Fruit fly (Drosophila melanogaster) ovary, adult (tissue): ENCODE measurements around the gene Eh.

Experiments used
- CG17801 ChIP-seq: fragments of 200-800 bp; optimal IDR thresholded peaks from 2 replicates; lab custom pipeline; 2019; ENCODE audit warnings: missing biosample characterization, mild to moderate bottlenecking, missing genetic modification characterization, moderate library complexity; ENCODE audit not compliant: partially characterized antibody

The Eh gene

DNA sequence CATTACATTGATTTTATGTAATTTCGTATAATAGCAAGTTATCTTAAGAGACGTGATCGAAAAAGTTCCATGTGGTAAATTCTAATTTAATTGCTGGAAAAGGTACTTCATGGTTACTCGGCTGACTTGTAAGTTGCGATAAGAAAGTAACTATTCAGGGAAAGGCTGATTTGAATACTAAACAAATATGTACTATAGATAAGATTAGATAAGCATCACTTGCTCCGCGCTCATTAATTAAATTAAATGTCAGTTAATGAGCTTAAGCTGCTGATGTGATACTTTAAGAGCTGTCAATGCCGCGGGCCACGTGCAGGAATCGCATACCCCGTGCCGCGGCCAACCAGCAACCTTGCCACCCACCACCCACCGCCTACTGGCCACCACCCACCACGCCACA is 48.6 kb downstream of the Eh start:
- no peak for TF ChIP-seq CG17801
